Fruit fly (Drosophila melanogaster) whole organism, adult: ENCODE data around the gene meru.

Experiments used
- CG11617 ChIP-seq: fragments of 200-800 bp; sonication (Bioruptor generic); optimal IDR thresholded peaks from 2 replicates; lab custom pipeline; 2017; ENCODE audit warnings: mild to moderate bottlenecking, missing biosample characterization, missing genetic modification reagents, missing genetic modification characterization
- CG12768 ChIP-seq: fragments of 200-800 bp; sonication (Bioruptor generic); optimal IDR thresholded peaks from 2 replicates; lab custom pipeline; 2017; ENCODE audit warnings: missing biosample characterization, missing genetic modification characterization, mild to moderate bottlenecking, moderate library complexity, missing genetic modification reagents
- CG14711 ChIP-seq: fragments of 200-800 bp; sonication (Bioruptor generic); optimal IDR thresholded peaks from 2 replicates; lab custom pipeline; 2018; ENCODE audit warnings: missing biosample characterization, mild to moderate bottlenecking, missing genetic modification characterization, moderate library complexity
- CG1620 ChIP-seq: fragments of 200-800 bp; sonication (Bioruptor generic); optimal IDR thresholded peaks from 2 replicates; lab custom pipeline; 2016; ENCODE audit warnings: missing biosample characterization, missing genetic modification characterization
- CG33017 ChIP-seq: fragments of 200-800 bp; sonication (Bioruptor generic); optimal IDR thresholded peaks from 2 replicates; lab custom pipeline; 2018; ENCODE audit warnings: missing biosample characterization, mild to moderate bottlenecking, missing genetic modification characterization, moderate library complexity
- CG5204 ChIP-seq: fragments of 200-800 bp; sonication (Bioruptor generic); optimal IDR thresholded peaks from 2 replicates; lab custom pipeline; 2016; ENCODE audit warnings: missing biosample characterization, missing genetic modification characterization
- CG7045 ChIP-seq: fragments of 200-800 bp; sonication (Bioruptor generic); optimal IDR thresholded peaks from 2 replicates; lab custom pipeline; 2017; ENCODE audit warnings: missing biosample characterization, mild to moderate bottlenecking, missing genetic modification characterization
- CG7101 ChIP-seq: fragments of 200-800 bp; sonication (Bioruptor generic); optimal IDR thresholded peaks from 2 replicates; lab custom pipeline; 2018; ENCODE audit warnings: missing biosample characterization, mild to moderate bottlenecking, missing genetic modification characterization, moderate library complexity
- Clk ChIP-seq: fragments of 200-800 bp; sonication (Bioruptor generic); optimal IDR thresholded peaks from 2 replicates; lab custom pipeline; 2017; ENCODE audit warnings: missing biosample characterization, missing genetic modification characterization
- Crg-1 ChIP-seq: fragments of 200-800 bp; sonication (Bioruptor generic); optimal IDR thresholded peaks from 2 replicates; lab custom pipeline; 2016; ENCODE audit warnings: missing biosample characterization, missing genetic modification characterization
- Hr96 ChIP-seq: fragments of 200-800 bp; sonication (Bioruptor generic); optimal IDR thresholded peaks from 2 replicates; lab custom pipeline; 2016; ENCODE audit warnings: missing biosample characterization, missing genetic modification characterization
- Mnt ChIP-seq: fragments of 200-800 bp; sonication (Bioruptor generic); optimal IDR thresholded peaks from 2 replicates; lab custom pipeline; 2016; ENCODE audit warnings: missing biosample characterization, mild to moderate bottlenecking, missing genetic modification characterization
- bab1 ChIP-seq: fragments of 200-800 bp; sonication (Bioruptor generic); optimal IDR thresholded peaks from 3 replicates; lab custom pipeline; 2019; ENCODE audit warnings: missing biosample characterization, mild to moderate bottlenecking, missing genetic modification characterization, moderate library complexity
- cic ChIP-seq: fragments of 200-800 bp; sonication (Bioruptor generic); optimal IDR thresholded peaks from 2 replicates; lab custom pipeline; 2017; ENCODE audit warnings: missing biosample characterization, mild to moderate bottlenecking, missing genetic modification characterization, moderate library complexity
- cnc ChIP-seq, 2 experiments: fragments of >200 bp; optimal IDR thresholded peaks; 2 replicates each; lab custom pipeline; 2017
- kay ChIP-seq: fragments of 200-800 bp; sonication (Bioruptor generic); peaks from one replicate; lab custom pipeline; 2016; ENCODE audit warnings: missing biosample characterization, missing genetic modification characterization, borderline replicate concordance
- ovo ChIP-seq: fragments of 200-800 bp; sonication (Bioruptor generic); optimal IDR thresholded peaks from 2 replicates; lab custom pipeline; 2016; ENCODE audit warnings: missing biosample characterization, missing genetic modification characterization
- pad ChIP-seq: fragments of 200-800 bp; sonication (Bioruptor generic); optimal IDR thresholded peaks from 3 replicates; lab custom pipeline; 2017; ENCODE audit warnings: missing biosample characterization, missing genetic modification characterization, mild to moderate bottlenecking, moderate library complexity, missing genetic modification reagents
- tj ChIP-seq: fragments of 200-800 bp; sonication (Bioruptor generic); optimal IDR thresholded peaks from 3 replicates; lab custom pipeline; 2017; ENCODE audit warnings: missing biosample characterization, mild to moderate bottlenecking, missing genetic modification characterization, moderate library complexity
- toe ChIP-seq: fragments of 200-800 bp; sonication (Bioruptor generic); optimal IDR thresholded peaks from 2 replicates; lab custom pipeline; 2016; ENCODE audit warnings: missing biosample characterization, missing genetic modification characterization

Gene meru

DNA sequence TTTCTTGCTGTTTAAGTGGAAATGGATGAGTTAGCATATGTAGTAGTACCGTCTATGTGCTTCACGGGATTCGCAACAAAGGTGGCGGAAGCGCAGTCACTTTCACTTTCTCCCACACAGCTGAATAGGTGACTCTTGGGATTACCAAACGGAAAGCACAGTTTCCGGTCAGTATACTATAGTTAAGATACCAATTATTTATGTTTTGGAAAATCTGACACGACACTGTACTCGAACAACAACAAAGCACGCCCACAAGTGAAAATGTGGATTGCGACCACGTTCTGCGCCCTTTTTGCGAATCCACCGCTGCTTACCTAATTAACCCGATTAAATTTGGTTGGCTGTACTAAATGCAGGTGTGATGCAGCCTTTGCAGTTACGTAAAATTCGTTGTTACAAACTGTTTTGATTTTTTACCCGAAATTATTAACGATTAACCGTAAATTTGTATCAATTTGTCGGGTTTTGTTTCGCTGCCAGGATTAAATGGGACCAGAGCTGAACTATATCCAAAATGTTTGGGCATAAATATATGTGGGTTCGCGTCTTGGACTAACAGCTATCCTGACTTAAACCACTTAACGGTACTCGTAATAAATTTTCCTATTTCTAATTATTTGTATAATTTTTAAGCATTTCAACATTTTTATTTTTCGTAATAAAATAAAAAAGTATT, 8.8 kb downstream of the meru start, which contains the start of gene CG18081:
Gene CG18081, minus strand, starts transcription at position 512 of the 679 bp plus-strand sequence.
- TF ChIP-seq CG7045 (GFP tag; lab: Kevin White, UChicago) (no peak), CG11617 (no peak), CG12768 (GFP tag; lab: Kevin White, UChicago) (no peak), Hr96 (GFP tag; lab: Kevin White, UChicago) (no peak), cic (GFP tag; lab: Kevin White, UChicago) (no peak), CG5204 (no peak), Clk (no peak), pad (GFP tag; lab: Kevin White, UChicago) (no peak), kay (GFP tag; lab: Kevin White, UChicago) (no peak), CG33017 (tag; lab: Kevin White, UChicago) (no peak), bab1 (GFP tag; lab: Kevin White, UChicago) (peak; percentile 19), Crg-1 (GFP tag; lab: Kevin White, UChicago) (no peak), CG1620 (GFP tag; lab: Kevin White, UChicago) (no peak), CG7101 (tag; lab: Kevin White, UChicago) (no peak), toe (GFP tag; lab: Kevin White, UChicago) (no peak), cnc (optimal IDR thresholded peaks at IDR 0.05; lab: Kevin White, UChicago) (no peak), CG14711 (tag; lab: Kevin White, UChicago) (no peak), Mnt (GFP tag; lab: Kevin White, UChicago) (peak; percentile 42), ovo (GFP tag; lab: Kevin White, UChicago) (peak; percentile 78)

DNA sequence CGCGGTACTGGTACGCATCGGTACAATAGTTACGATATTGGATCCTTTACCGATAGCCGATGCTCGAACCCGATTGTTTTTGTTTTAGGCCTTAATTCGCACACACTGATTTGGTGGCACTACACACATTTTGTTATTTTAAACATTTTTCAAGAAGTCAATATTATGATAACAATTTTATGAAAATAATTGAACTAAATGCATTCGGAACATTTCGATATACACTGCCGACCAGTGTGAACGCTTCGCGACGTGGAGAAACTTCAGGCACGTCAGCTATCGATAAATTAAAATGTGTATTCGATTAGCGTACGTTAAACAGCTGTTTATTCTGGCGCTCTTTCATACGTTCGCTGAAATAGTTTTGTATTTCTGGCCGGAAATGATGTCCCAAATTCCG, 11.7 kb downstream of the meru start, which contains the start of gene CG12713:
Gene CG12713, plus strand, starts transcription at position 319 of the 400 bp plus-strand sequence.
- no peak for TF ChIP-seq cnc (optimal IDR thresholded peaks at IDR 0.05; lab: Kevin White, UChicago)
- peak; percentile 6 for TF ChIP-seq toe (GFP tag; lab: Kevin White, UChicago)
- peak; percentile 38 for TF ChIP-seq CG14711 (tag; lab: Kevin White, UChicago)
- TF ChIP-seq cic (GFP tag; lab: Kevin White, UChicago), result no peak
- no peak for TF ChIP-seq CG1620 (GFP tag; lab: Kevin White, UChicago)
- peak; percentile 24 for TF ChIP-seq bab1 (GFP tag; lab: Kevin White, UChicago)
- TF ChIP-seq pad (GFP tag; lab: Kevin White, UChicago), result peak; percentile 11
- TF ChIP-seq ovo (GFP tag; lab: Kevin White, UChicago), result peak; percentile 7

- TF ChIP-seq Hr96 (GFP tag; lab: Kevin White, UChicago), result no peak
- peak; percentile 67 for TF ChIP-seq Mnt (GFP tag; lab: Kevin White, UChicago)
- TF ChIP-seq CG7101 (tag; lab: Kevin White, UChicago), result peak; percentile 95
- TF ChIP-seq CG14711 (tag; lab: Kevin White, UChicago), result peak; percentile 73
- peak; percentile 84 for TF ChIP-seq bab1 (GFP tag; lab: Kevin White, UChicago)
- TF ChIP-seq CG11617, result peak; percentile 96
- TF ChIP-seq CG7045 (GFP tag; lab: Kevin White, UChicago), result peak; percentile 88
- TF ChIP-seq toe (GFP tag; lab: Kevin White, UChicago), result peak; percentile 60
- TF ChIP-seq cnc (optimal IDR thresholded peaks at IDR 0.05; lab: Kevin White, UChicago), result no peak
- peak; percentile 84 for TF ChIP-seq CG5204
- TF ChIP-seq CG33017 (tag; lab: Kevin White, UChicago), result peak; percentile 91
- peak; percentile 73 for TF ChIP-seq pad (GFP tag; lab: Kevin White, UChicago)
- peak; percentile 70 for TF ChIP-seq CG1620 (GFP tag; lab: Kevin White, UChicago)
- peak; percentile 29 for TF ChIP-seq cic (GFP tag; lab: Kevin White, UChicago)
- peak; percentile 58 for TF ChIP-seq kay (GFP tag; lab: Kevin White, UChicago)
- no peak for TF ChIP-seq ovo (GFP tag; lab: Kevin White, UChicago)
- peak; percentile 18 for TF ChIP-seq Clk
- TF ChIP-seq Crg-1 (GFP tag; lab: Kevin White, UChicago), result peak; percentile 47
- peak; percentile 63 for TF ChIP-seq tj (GFP tag; lab: Kevin White, UChicago)
- peak; percentile 89 for TF ChIP-seq CG12768 (GFP tag; lab: Kevin White, UChicago)
These were observed 16.8 kb downstream of the meru start for dm6 chr3L:15826985-15827635.

dm6 chr3L:15826347-15826984, 17.4 kb downstream of the meru start, which contains the start of the genes DCP2 and dbo:
TSS of gene DCP2 (minus strand) at chr3L:15826423.
TSS of gene dbo (plus strand) at chr3L:15826888.
- TF ChIP-seq kay (GFP tag; lab: Kevin White, UChicago) (peak; percentile 20), bab1 (GFP tag; lab: Kevin White, UChicago) (peak; percentile 43), CG7045 (GFP tag; lab: Kevin White, UChicago) (peak; percentile 54), Mnt (GFP tag; lab: Kevin White, UChicago) (no peak), CG5204 (no peak), Clk (no peak), cnc (optimal IDR thresholded peaks at IDR 0.05; lab: Kevin White, UChicago) (no peak), CG1620 (GFP tag; lab: Kevin White, UChicago) (peak; percentile 33), Crg-1 (GFP tag; lab: Kevin White, UChicago) (peak; percentile 38), CG14711 (tag; lab: Kevin White, UChicago) (peak; percentile 33), CG11617 (no peak), CG7101 (tag; lab: Kevin White, UChicago) (peak; percentile 67), toe (GFP tag; lab: Kevin White, UChicago) (no peak), Hr96 (GFP tag; lab: Kevin White, UChicago) (no peak), CG12768 (GFP tag; lab: Kevin White, UChicago) (peak; percentile 54), pad (GFP tag; lab: Kevin White, UChicago) (peak; percentile 31), tj (GFP tag; lab: Kevin White, UChicago) (no peak), cic (GFP tag; lab: Kevin White, UChicago) (no peak), ovo (GFP tag; lab: Kevin White, UChicago) (peak; percentile 59), CG33017 (tag; lab: Kevin White, UChicago) (peak; percentile 71)
